Worm (Caenorhabditis elegans): ENCODE data around the gene rmif-2.

DNA sequence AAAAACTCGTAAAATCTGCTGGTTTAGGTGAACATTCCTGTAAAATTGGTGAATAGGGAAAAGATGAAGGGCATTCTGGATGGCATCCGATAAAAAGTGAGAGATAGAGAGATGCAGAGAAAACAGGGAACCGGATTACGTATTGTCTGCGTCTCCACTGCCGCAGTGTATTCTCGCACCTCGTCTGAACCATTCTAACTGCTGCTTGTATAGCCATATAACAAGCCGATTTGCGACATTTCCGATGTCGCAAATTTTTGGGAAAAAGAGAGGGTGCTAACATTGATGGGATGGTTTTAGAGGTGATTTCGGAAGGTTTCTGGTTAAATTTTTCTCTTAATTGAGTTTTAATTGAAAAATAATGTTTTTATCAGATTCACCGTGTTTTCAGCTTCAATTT lies 38.8 kb downstream of the rmif-2 start, which contains the start of gene W09G12.10:
- TF ChIP-seq ceh-2 (tag; optimal IDR thresholded peaks at IDR 0.05) (no peak), pha-2 (tag; optimal IDR thresholded peaks at IDR 0.05) (no peak), fkh-10 (GFP tag; optimal IDR thresholded peaks at IDR 0.05) (no peak), dmd-4 (tag; optimal IDR thresholded peaks at IDR 0.05; ENCODE audit: borderline replicate concordance) (no peak), madf-2 (tag; optimal IDR thresholded peaks at IDR 0.05) (no peak), sox-4 (tag; optimal IDR thresholded peaks at IDR 0.05) (no peak), odd-2 (tag; optimal IDR thresholded peaks at IDR 0.05) (no peak), pax-1 (tag; optimal IDR thresholded peaks at IDR 0.05) (no peak), ceh-30 (tag; optimal IDR thresholded peaks at IDR 0.05) (no peak)
